Fruit fly (Drosophila melanogaster) whole organism, adult: ENCODE measurements around the gene CG45489.

ENCODE experiments used
- CG1620 ChIP-seq: fragments of 200-800 bp; sonication (Bioruptor generic); optimal IDR thresholded peaks from 2 replicates; lab custom pipeline; 2016; ENCODE audit warnings: missing biosample characterization, missing genetic modification characterization
- CG5204 ChIP-seq: fragments of 200-800 bp; sonication (Bioruptor generic); optimal IDR thresholded peaks from 2 replicates; lab custom pipeline; 2016; ENCODE audit warnings: missing biosample characterization, missing genetic modification characterization
- CG7045 ChIP-seq: fragments of 200-800 bp; sonication (Bioruptor generic); optimal IDR thresholded peaks from 2 replicates; lab custom pipeline; 2017; ENCODE audit warnings: missing biosample characterization, mild to moderate bottlenecking, missing genetic modification characterization
- pad ChIP-seq: fragments of 200-800 bp; sonication (Bioruptor generic); optimal IDR thresholded peaks from 3 replicates; lab custom pipeline; 2017; ENCODE audit warnings: missing biosample characterization, missing genetic modification characterization, mild to moderate bottlenecking, moderate library complexity, missing genetic modification reagents

- TF ChIP-seq CG1620 (GFP tag; lab: Kevin White, UChicago), result no peak
- no peak for TF ChIP-seq pad (GFP tag; lab: Kevin White, UChicago)
- no peak for TF ChIP-seq CG5204 (GFP tag; lab: Kevin White, UChicago)
- no peak for TF ChIP-seq CG7045
These were observed 31.9 kb upstream of the CG45489 start, which contains the start of gene Nep3 for dm6 chrX:19960881-19961347.
